Fruit fly (Drosophila melanogaster) whole organism, prepupa: Measurements from ENCODE around the gene Hipk.

Source experiments
- CG10631 ChIP-seq: fragments of 200-800 bp; sonication (Bioruptor generic); optimal IDR thresholded peaks from 2 replicates; lab custom pipeline; 2016; ENCODE audit warnings: missing biosample characterization, missing genetic modification characterization
- CG10669 ChIP-seq: fragments of 200-800 bp; sonication (Bioruptor generic); optimal IDR thresholded peaks from 3 replicates; lab custom pipeline; 2018; ENCODE audit warnings: missing biosample characterization, mild to moderate bottlenecking, missing genetic modification characterization, moderate library complexity
- CG32006 ChIP-seq: fragments of 200-800 bp; sonication (Bioruptor generic); optimal IDR thresholded peaks from 3 replicates; lab custom pipeline; 2017; ENCODE audit warnings: missing biosample characterization, mild to moderate bottlenecking, missing genetic modification characterization
- CG34406 ChIP-seq: fragments of 200-800 bp; sonication (Bioruptor generic); optimal IDR thresholded peaks from 3 replicates; lab custom pipeline; 2016; ENCODE audit warnings: missing biosample characterization, missing genetic modification characterization
- CG4318 ChIP-seq: fragments of 200-800 bp; sonication (Bioruptor generic); optimal IDR thresholded peaks from 3 replicates; lab custom pipeline; 2017; ENCODE audit warnings: missing biosample characterization, mild to moderate bottlenecking, missing genetic modification characterization
- CG8119 ChIP-seq: fragments of 200-800 bp; sonication (Bioruptor generic); IDR thresholded peaks from 3 replicates; pipeline ENCODE4 v1.3.6; 2022; ENCODE audit warnings: missing biosample characterization, missing genetic modification characterization
- CG8319 ChIP-seq: fragments of 200-800 bp; sonication (Bioruptor generic); optimal IDR thresholded peaks from 3 replicates; lab custom pipeline; 2016; ENCODE audit warnings: missing biosample characterization, missing genetic modification characterization
- CG9139 ChIP-seq: fragments of 200-800 bp; sonication (Bioruptor generic); optimal IDR thresholded peaks from 3 replicates; lab custom pipeline; 2017; ENCODE audit warnings: missing biosample characterization, mild to moderate bottlenecking, missing genetic modification characterization
- OdsH ChIP-seq: fragments of 200-800 bp; sonication (Bioruptor generic); optimal IDR thresholded peaks from 3 replicates; lab custom pipeline; 2016; ENCODE audit warnings: missing biosample characterization, missing genetic modification characterization
- salr ChIP-seq, 2 experiments: fragments of 200-800 bp; sonication (Bioruptor generic); optimal IDR thresholded peaks; 3 replicates each; lab custom pipeline; 2016 to 2018; ENCODE audit warnings: missing biosample characterization in 2 of 2, missing genetic modification characterization in 2 of 2, mild to moderate bottlenecking in 1 of 2
- svp ChIP-seq: fragments of 200-800 bp; sonication (Bioruptor generic); peaks from one replicate; lab custom pipeline; 2016; ENCODE audit warnings: missing biosample characterization, missing genetic modification characterization
- topi ChIP-seq: fragments of 200-800 bp; sonication (Bioruptor generic); optimal IDR thresholded peaks from 3 replicates; lab custom pipeline; 2016; ENCODE audit warnings: missing biosample characterization, missing genetic modification characterization
- vri ChIP-seq: fragments of 200-800 bp; sonication (Bioruptor generic); optimal IDR thresholded peaks from 3 replicates; lab custom pipeline; 2016; ENCODE audit warnings: missing biosample characterization, mild to moderate bottlenecking, missing genetic modification characterization

DNA sequence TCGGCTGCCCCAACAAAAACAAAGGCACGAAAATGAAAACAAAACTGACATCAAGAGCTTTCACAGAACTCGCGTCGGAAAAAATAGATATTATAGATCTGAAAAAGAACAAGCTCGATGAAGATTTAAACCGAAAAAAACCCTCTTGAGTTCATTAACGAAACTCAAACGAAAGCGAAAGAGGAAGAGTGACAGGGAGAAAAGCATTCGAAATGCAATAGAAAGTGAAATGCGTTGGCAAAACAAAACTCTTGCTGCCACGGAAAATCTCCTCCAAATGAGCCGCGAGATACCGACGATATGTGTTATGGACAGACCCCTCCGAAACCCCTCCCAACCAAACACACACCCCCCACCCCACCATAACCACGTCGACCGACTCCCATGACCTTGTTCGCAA lies 26.3 kb upstream of the Hipk start:
- no peak for TF ChIP-seq OdsH (GFP tag; lab: Kevin White, UChicago)
- TF ChIP-seq CG32006 (GFP tag; lab: Kevin White, UChicago), result no peak
- no peak for TF ChIP-seq topi
- no peak for TF ChIP-seq CG8319 (GFP tag; lab: Kevin White, UChicago)
- TF ChIP-seq salr (GFP tag; optimal IDR thresholded peaks at IDR 0.05; lab: Kevin White, UChicago), result no peak
- no peak for TF ChIP-seq vri (GFP tag; lab: Kevin White, UChicago)
- TF ChIP-seq CG8119 (GFP tag; lab: Robert Waterston, UW), result no peak
- no peak for TF ChIP-seq CG34406 (GFP tag; lab: Kevin White, UChicago)
- TF ChIP-seq svp (GFP tag; lab: Kevin White, UChicago), result no peak
- no peak for TF ChIP-seq CG10631 (GFP tag; lab: Kevin White, UChicago)
- no peak for TF ChIP-seq CG10669 (GFP tag; lab: Kevin White, UChicago)
- TF ChIP-seq CG4318 (GFP tag; lab: Kevin White, UChicago), result no peak
- TF ChIP-seq CG9139 (GFP tag; lab: Kevin White, UChicago), result no peak
